Fruit fly (Drosophila melanogaster) whole organism, embryonic: ENCODE results near the gene CG13842.

Experiments
- Abd-B ChIP-seq: fragments of 200-800 bp; sonication (Bioruptor generic); optimal IDR thresholded peaks from 2 replicates; lab custom pipeline; 2018; ENCODE audit warnings: missing biosample characterization, mild to moderate bottlenecking, missing genetic modification characterization, moderate library complexity
- Aef1 ChIP-seq: fragments of 200-800 bp; sonication (Bioruptor generic); IDR thresholded peaks from 3 replicates; pipeline ENCODE4 v1.3.6; 2022; ENCODE audit warnings: missing biosample characterization, missing genetic modification characterization
- Bgb ChIP-seq: fragments of 200-800 bp; sonication (Bioruptor generic); IDR thresholded peaks from 2 replicates; pipeline ENCODE4 v1.3.6; 2022; ENCODE audit warnings: missing biosample characterization, missing genetic modification characterization; ENCODE audit not compliant: partially characterized antibody
- CG13287 ChIP-seq: fragments of 200-800 bp; sonication (Bioruptor generic); IDR thresholded peaks from 2 replicates; pipeline ENCODE4 v1.3.6; 2022; ENCODE audit warnings: missing biosample characterization, missing genetic modification characterization; ENCODE audit not compliant: partially characterized antibody
- CG13624 ChIP-seq: fragments of 200-800 bp; sonication (Bioruptor generic); optimal IDR thresholded peaks from 2 replicates; lab custom pipeline; 2016; ENCODE audit warnings: missing biosample characterization, missing genetic modification characterization
- CG13894 ChIP-seq: fragments of 200-800 bp; sonication (Bioruptor generic); optimal IDR thresholded peaks from 3 replicates; lab custom pipeline; 2018; ENCODE audit warnings: missing biosample characterization, mild to moderate bottlenecking, missing genetic modification characterization, moderate library complexity
- CG14441 ChIP-seq: fragments of 200-800 bp; sonication (Bioruptor generic); IDR thresholded peaks from 2 replicates; pipeline ENCODE4 v1.3.6; 2022; ENCODE audit warnings: missing biosample characterization, missing genetic modification characterization
- CG15011 ChIP-seq: fragments of 200-800 bp; sonication (Bioruptor generic); optimal IDR thresholded peaks from 3 replicates; lab custom pipeline; 2018; ENCODE audit warnings: missing biosample characterization, mild to moderate bottlenecking, missing genetic modification characterization
- CG15601 ChIP-seq: fragments of 200-800 bp; sonication (Bioruptor generic); optimal IDR thresholded peaks from 3 replicates; lab custom pipeline; 2019; ENCODE audit warnings: missing biosample characterization, mild to moderate bottlenecking, missing genetic modification characterization, moderate library complexity
- CG1602 ChIP-seq: fragments of 200-800 bp; sonication (Bioruptor generic); optimal IDR thresholded peaks from 3 replicates; lab custom pipeline; 2016; ENCODE audit warnings: missing biosample characterization, missing genetic modification characterization
- CG17385 ChIP-seq: fragments of 200-800 bp; sonication (Bioruptor generic); optimal IDR thresholded peaks from 3 replicates; lab custom pipeline; 2018; ENCODE audit warnings: missing biosample characterization, mild to moderate bottlenecking, missing genetic modification characterization
- CG17612 ChIP-seq: fragments of 200-800 bp; sonication (Bioruptor generic); IDR thresholded peaks from 2 replicates; pipeline ENCODE4 v1.3.6; 2022; ENCODE audit warnings: missing biosample characterization, missing genetic modification characterization
- CG17829 ChIP-seq: fragments of 200-800 bp; optimal IDR thresholded peaks from 2 replicates; lab custom pipeline; 2019; ENCODE audit warnings: missing biosample characterization, mild to moderate bottlenecking, missing genetic modification characterization, moderate library complexity
- CG18619 ChIP-seq: fragments of 200-800 bp; sonication (Bioruptor generic); optimal IDR thresholded peaks from 3 replicates; lab custom pipeline; 2017; ENCODE audit warnings: missing biosample characterization, mild to moderate bottlenecking, missing genetic modification characterization
- CG2199 ChIP-seq: fragments of 200-800 bp; sonication (Bioruptor generic); IDR thresholded peaks from 3 replicates; pipeline ENCODE4 v1.3.6; 2022; ENCODE audit warnings: missing biosample characterization, missing genetic modification characterization
- CG30403 ChIP-seq: fragments of 200-800 bp; sonication (Bioruptor generic); optimal IDR thresholded peaks from 3 replicates; lab custom pipeline; 2016; ENCODE audit warnings: missing biosample characterization, missing genetic modification characterization
- CG31224 ChIP-seq: fragments of 200-800 bp; sonication (Bioruptor generic); IDR thresholded peaks from 2 replicates; pipeline ENCODE4 v1.3.6; 2022; ENCODE audit warnings: missing biosample characterization, missing genetic modification characterization
- CG31388 ChIP-seq: fragments of 200-800 bp; sonication (Bioruptor generic); optimal IDR thresholded peaks from 2 replicates; lab custom pipeline; 2016; ENCODE audit warnings: missing biosample characterization, missing genetic modification characterization
- CG3163 ChIP-seq: fragments of 200-800 bp; sonication (Bioruptor generic); optimal IDR thresholded peaks from 3 replicates; lab custom pipeline; 2016; ENCODE audit warnings: missing biosample characterization, missing genetic modification characterization
- CG4617 ChIP-seq: fragments of 200-800 bp; sonication (Bioruptor generic); optimal IDR thresholded peaks from 3 replicates; lab custom pipeline; 2016; ENCODE audit warnings: missing biosample characterization, missing genetic modification characterization, borderline replicate concordance
- CG8924 ChIP-seq: fragments of 200-800 bp; optimal IDR thresholded peaks from 3 replicates; lab custom pipeline; 2019; ENCODE audit warnings: missing biosample characterization, mild to moderate bottlenecking, missing genetic modification characterization, moderate library complexity
- CkIIα-i1 ChIP-seq: fragments of 200-800 bp; sonication (Bioruptor generic); IDR thresholded peaks from 2 replicates; pipeline ENCODE4 v1.3.6; 2022; ENCODE audit warnings: missing biosample characterization, missing genetic modification characterization
- D ChIP-seq, 2 experiments: fragments of 200-800 bp in 1 of 2; fragments of >200 bp in 1 of 2; sonication (Bioruptor generic) in 1 of 2; optimal IDR thresholded peaks; 2 replicates in 1 of 2; 3 replicates in 1 of 2; lab custom pipeline; 2017; ENCODE audit warnings: mild to moderate bottlenecking in 1 of 2, missing biosample characterization in 1 of 2, missing genetic modification characterization in 1 of 2, missing genetic modification reagents in 1 of 2
- Hmr ChIP-seq: fragments of 200-800 bp; sonication (Bioruptor generic); optimal IDR thresholded peaks from 3 replicates; lab custom pipeline; 2017; ENCODE audit warnings: mild to moderate bottlenecking, missing biosample characterization, missing genetic modification reagents, missing genetic modification characterization
- Meics ChIP-seq: fragments of 200-800 bp; sonication (Bioruptor generic); optimal IDR thresholded peaks from 2 replicates; lab custom pipeline; 2017; ENCODE audit warnings: missing biosample characterization, mild to moderate bottlenecking, missing genetic modification characterization
- NC2β ChIP-seq: fragments of 200-800 bp; sonication (Bioruptor generic); optimal IDR thresholded peaks from 2 replicates; lab custom pipeline; 2016; ENCODE audit warnings: missing biosample characterization, missing genetic modification characterization
- Ravus ChIP-seq: fragments of 200-800 bp; sonication (Bioruptor generic); IDR thresholded peaks from 2 replicates; pipeline ENCODE4 v1.3.6; 2022; ENCODE audit warnings: missing biosample characterization, missing genetic modification characterization
- Scr ChIP-seq: fragments of 200-800 bp; sonication (Bioruptor generic); IDR thresholded peaks from 2 replicates; pipeline ENCODE4 v1.3.6; 2022; ENCODE audit warnings: missing biosample characterization, missing genetic modification characterization; ENCODE audit not compliant: partially characterized antibody
- Sox102F ChIP-seq: fragments of 200-800 bp; sonication (Bioruptor generic); optimal IDR thresholded peaks from 2 replicates; lab custom pipeline; 2018; ENCODE audit warnings: missing biosample characterization, mild to moderate bottlenecking, missing genetic modification characterization, moderate library complexity
- aop ChIP-seq: fragments of 200-800 bp; sonication (Bioruptor generic); IDR thresholded peaks from 2 replicates; pipeline ENCODE4 v1.3.6; 2022; ENCODE audit warnings: missing biosample characterization, missing genetic modification characterization
- ap ChIP-seq: fragments of 200-800 bp; sonication (Bioruptor generic); IDR thresholded peaks from 2 replicates; pipeline ENCODE4 v1.3.6; 2022; ENCODE audit warnings: missing biosample characterization, missing genetic modification characterization
- cas ChIP-seq: fragments of 200-800 bp; sonication (Bioruptor generic); IDR thresholded peaks from 2 replicates; pipeline ENCODE4 v1.3.6; 2022; ENCODE audit warnings: missing biosample characterization, missing genetic modification characterization
- dan ChIP-seq: fragments of 200-800 bp; sonication (Bioruptor generic); IDR thresholded peaks from 2 replicates; pipeline ENCODE4 v1.3.6; 2022; ENCODE audit warnings: missing biosample characterization, missing genetic modification characterization
- fd102C ChIP-seq: fragments of 200-800 bp; sonication (Bioruptor generic); optimal IDR thresholded peaks from 2 replicates; lab custom pipeline; 2018; ENCODE audit warnings: missing biosample characterization, mild to moderate bottlenecking, missing genetic modification characterization, moderate library complexity
- fd64A ChIP-seq: fragments of 200-800 bp; sonication (Bioruptor generic); optimal IDR thresholded peaks from 3 replicates; lab custom pipeline; 2018; ENCODE audit warnings: missing biosample characterization, mild to moderate bottlenecking, missing genetic modification characterization
- ham ChIP-seq: fragments of 200-800 bp; sonication (Bioruptor generic); IDR thresholded peaks from 2 replicates; pipeline ENCODE4 v1.3.6; 2022; ENCODE audit warnings: missing biosample characterization, missing genetic modification characterization
- hb ChIP-seq: fragments of 200-800 bp; sonication (Bioruptor generic); IDR thresholded peaks from 3 replicates; pipeline ENCODE4 v1.3.6; 2022; ENCODE audit warnings: missing biosample characterization, missing genetic modification characterization; ENCODE audit not compliant: partially characterized antibody
- lab ChIP-seq: fragments of 200-800 bp; sonication (Bioruptor generic); optimal IDR thresholded peaks from 3 replicates; lab custom pipeline; 2017; ENCODE audit warnings: missing biosample characterization, missing genetic modification characterization, mild to moderate bottlenecking, moderate library complexity, missing genetic modification reagents
- nau ChIP-seq: fragments of 200-800 bp; sonication (Bioruptor generic); optimal IDR thresholded peaks from 3 replicates; lab custom pipeline; 2017; ENCODE audit warnings: missing biosample characterization, mild to moderate bottlenecking, missing genetic modification characterization, missing genetic modification reagents
- otp ChIP-seq: fragments of 200-800 bp; sonication (Bioruptor generic); IDR thresholded peaks from 3 replicates; pipeline ENCODE4, ENCODE4 v1.3.6; 2022; ENCODE audit warnings: missing biosample characterization, missing genetic modification characterization
- sd ChIP-seq: fragments of 200-800 bp; sonication (Bioruptor generic); optimal IDR thresholded peaks from 3 replicates; lab custom pipeline; 2018; ENCODE audit warnings: missing biosample characterization, mild to moderate bottlenecking, missing genetic modification characterization, moderate library complexity
- sima ChIP-seq: fragments of 200-800 bp; sonication (Bioruptor generic); optimal IDR thresholded peaks from 2 replicates; lab custom pipeline; 2016; ENCODE audit warnings: missing biosample characterization, missing genetic modification characterization
- sob ChIP-seq: fragments of 200-800 bp; sonication (Bioruptor generic); IDR thresholded peaks from 2 replicates; pipeline ENCODE4 v1.3.6; 2022; ENCODE audit warnings: missing biosample characterization, missing genetic modification characterization
- tio ChIP-seq: fragments of 200-800 bp; sonication (Bioruptor generic); optimal IDR thresholded peaks from 2 replicates; lab custom pipeline; 2017; ENCODE audit warnings: missing biosample characterization, missing genetic modification characterization, inconsistent platforms
- tup ChIP-seq: fragments of 200-800 bp; sonication (Bioruptor generic); optimal IDR thresholded peaks from 2 replicates; lab custom pipeline; 2016; ENCODE audit warnings: missing biosample characterization, mild to moderate bottlenecking, missing genetic modification characterization, moderate library complexity
- tx ChIP-seq: fragments of 200-800 bp; sonication (Bioruptor generic); optimal IDR thresholded peaks from 2 replicates; lab custom pipeline; 2016; ENCODE audit warnings: missing biosample characterization, missing genetic modification characterization
- zf30C ChIP-seq: fragments of 200-800 bp; sonication (Bioruptor generic); optimal IDR thresholded peaks from 3 replicates; lab custom pipeline; 2018; ENCODE audit warnings: missing biosample characterization, mild to moderate bottlenecking, missing genetic modification characterization
- zfh2 ChIP-seq: fragments of 200-800 bp; sonication (Bioruptor generic); optimal IDR thresholded peaks from 2 replicates; lab custom pipeline; 2016; ENCODE audit warnings: missing biosample characterization, missing genetic modification characterization

The CG13842 gene

DNA sequence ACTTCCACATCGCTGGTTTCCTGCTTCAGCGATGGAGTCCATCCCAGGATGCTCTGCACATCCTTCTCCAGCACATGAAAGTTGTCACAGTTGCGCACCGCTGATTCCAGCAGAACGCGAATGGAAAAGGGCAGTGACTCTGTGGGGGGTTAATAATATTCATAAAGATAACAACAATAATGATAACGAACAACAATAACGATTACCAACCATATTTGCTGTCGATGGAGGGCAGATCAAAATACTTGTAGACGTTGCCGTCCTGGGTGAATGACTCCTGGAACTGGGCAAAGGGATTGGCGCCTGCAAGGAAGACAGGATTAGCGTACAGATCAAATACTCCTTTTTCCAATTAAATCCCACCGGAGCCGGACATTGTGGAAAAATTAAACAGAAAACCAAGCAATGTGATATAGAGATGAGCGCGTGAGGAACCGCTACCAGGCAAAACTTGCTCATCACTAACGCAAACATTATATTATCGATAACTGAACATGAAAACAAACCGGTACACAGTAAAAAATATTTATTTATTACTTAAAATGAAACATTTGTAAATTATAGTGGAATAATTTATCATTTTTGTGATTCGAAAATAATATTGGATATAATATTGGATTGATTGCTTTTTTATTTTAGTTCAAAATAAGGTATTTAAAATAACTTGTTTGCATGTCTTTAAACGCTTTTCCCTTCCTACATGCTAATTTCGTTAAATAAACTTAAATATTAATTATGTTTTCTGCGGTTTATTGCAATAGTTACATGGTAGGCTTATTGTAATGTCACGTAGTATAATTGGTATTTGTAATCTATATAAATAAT, 17.3 kb upstream of the CG13842 start, which contains the start of gene Irp-1A (continued):
- TF ChIP-seq CG15011 (GFP tag; lab: Kevin White, UChicago) (peak; percentile 40), lab (GFP tag; lab: Kevin White, UChicago) (peak; percentile 85), tup (no peak), CG13624 (GFP tag; lab: Kevin White, UChicago) (peak; percentile 47), CG3163 (GFP tag; lab: Kevin White, UChicago) (no peak), Aef1 (GFP tag; lab: Robert Waterston, UW) (peak; percentile 56; the same call in 1 of the 3 replicates), ham (GFP tag; lab: Robert Waterston, UW) (no peak), Bgb (GFP tag; lab: Robert Waterston, UW) (peak; percentile 86), CG14441 (peak; percentile 64), aop (no peak), CG8924 (peak; percentile 88), CG31388 (GFP tag; lab: Kevin White, UChicago) (peak; percentile 31), sd (tag; lab: Kevin White, UChicago) (peak; percentile 51), CG18619 (GFP tag; lab: Kevin White, UChicago) (peak; percentile 47), Meics (GFP tag; lab: Kevin White, UChicago) (peak; percentile 70), nau (GFP tag; lab: Kevin White, UChicago) (peak; percentile 11), CG13287 (GFP tag; lab: Robert Waterston, UW) (peak; percentile 89), fd102C (GFP tag; lab: Kevin White, UChicago) (no peak), zf30C (peak; percentile 96), CG1602 (GFP tag; lab: Kevin White, UChicago) (peak; percentile 45), tio (GFP tag; lab: Kevin White, UChicago) (no peak), otp (GFP tag; lab: Robert Waterston, UW) (no peak), hb (GFP tag; lab: Robert Waterston, UW) (peak; percentile 54; the same call in 1 of the 3 replicates), CG13894 (peak; percentile 81), CG15601 (tag; lab: Kevin White, UChicago) (peak; percentile 70), CG30403 (GFP tag; lab: Kevin White, UChicago) (peak; percentile 79), NC2β (GFP tag; lab: Kevin White, UChicago) (no peak), cas (peak; percentile 28; the same call in 1 of the 2 replicates), Ravus (GFP tag; lab: Robert Waterston, UW) (peak; percentile 2; the same call in 1 of the 2 replicates), ap (peak; percentile 58), CG17612 (GFP tag; lab: Robert Waterston, UW) (0 out of 2 replicates have a peak, but pooled peaks have one; percentile 22), sima (GFP tag; lab: Kevin White, UChicago) (no peak), Scr (peak; percentile 90), D (optimal IDR thresholded peaks at IDR 0.05; lab: Kevin White, UChicago) (no peak), D (GFP tag; optimal IDR thresholded peaks at IDR 0.05; lab: Kevin White, UChicago) (peak; percentile 33), CkIIα-i1 (GFP tag; lab: Robert Waterston, UW) (no peak), CG17829 (tag; lab: Kevin White, UChicago) (peak; percentile 81), Abd-B (GFP tag; lab: Kevin White, UChicago) (peak; percentile 37), CG17385 (GFP tag; lab: Kevin White, UChicago) (peak; percentile 73), CG4617 (GFP tag; lab: Kevin White, UChicago) (peak; percentile 76), tx (no peak), fd64A (GFP tag; lab: Kevin White, UChicago) (no peak), Hmr (GFP tag; lab: Kevin White, UChicago) (peak; percentile 77), dan (no peak), CG31224 (GFP tag; lab: Robert Waterston, UW) (peak; percentile 53; the same call in 1 of the 2 replicates), zfh2 (GFP tag; lab: Kevin White, UChicago) (peak; percentile 14), Sox102F (GFP tag; lab: Kevin White, UChicago) (peak; percentile 80), sob (GFP tag; lab: Robert Waterston, UW) (peak; percentile 87), CG2199 (GFP tag; lab: Robert Waterston, UW) (no peak)
